Fruit fly (Drosophila melanogaster): Measurements from ENCODE around the gene CG32266.

The CG32266 gene

DNA sequence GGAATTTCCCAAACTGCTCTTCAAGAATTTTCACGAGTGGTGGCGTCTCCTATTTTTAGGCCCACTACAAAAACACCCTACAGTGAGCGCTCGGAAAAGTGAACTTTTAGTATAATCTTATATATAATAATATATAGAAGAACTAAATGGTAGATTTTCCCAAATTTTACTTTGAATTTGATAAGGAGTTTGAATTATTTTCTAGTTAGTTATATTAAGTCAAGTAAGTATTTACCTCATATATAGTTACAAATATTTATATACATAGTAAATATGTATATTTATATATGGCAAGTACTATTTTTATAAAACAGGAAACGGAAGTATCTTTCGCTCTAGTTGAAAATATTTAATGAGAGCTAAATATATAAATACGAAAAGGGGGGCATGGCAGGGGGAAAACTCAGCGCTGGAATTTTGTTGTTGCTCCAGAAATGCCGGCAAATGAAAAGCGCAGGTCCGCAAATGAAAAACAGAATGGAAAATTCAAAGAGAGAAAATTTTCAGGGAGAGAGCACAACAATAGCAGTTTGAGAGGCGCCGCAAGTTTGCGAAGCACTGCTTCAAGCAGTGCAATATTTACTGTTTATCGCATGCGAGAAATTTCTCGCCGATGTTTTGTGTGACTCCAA is 1.7 kb upstream of the CG32266 start (continued):
- TF ChIP-seq CG1233 (GFP tag; optimal IDR thresholded peaks at IDR 0.05) (no peak), HLHmδ (GFP tag; optimal IDR thresholded peaks at IDR 0.05) (no peak), CG13123 (GFP tag; optimal IDR thresholded peaks at IDR 0.05) (no peak), inv (GFP tag; IDR thresholded peaks at IDR 0.05; ENCODE audit: partially characterized antibody) (peak; percentile 36; the same call in 1 of the 2 replicates), row (GFP tag; IDR thresholded peaks at IDR 0.05) (peak; percentile 38; the same call in 2 of the 3 replicates), HLH54F (GFP tag; optimal IDR thresholded peaks at IDR 0.05) (no peak), Xrp1 (GFP tag; IDR thresholded peaks at IDR 0.05) (peak; percentile 9; the same call in 1 of the 2 replicates), Atf6 (GFP tag; IDR thresholded peaks at IDR 0.05) (no peak), CG7357 (GFP tag; IDR thresholded peaks at IDR 0.05) (no peak), CG5180 (GFP tag; optimal IDR thresholded peaks at IDR 0.05) (no peak), Blimp-1 (GFP tag; optimal IDR thresholded peaks at IDR 0.05) (peak; percentile 51), zen (tag; optimal IDR thresholded peaks at IDR 0.05) (no peak), CG13287 (GFP tag; IDR thresholded peaks at IDR 0.05; ENCODE audit: partially characterized antibody) (peak; percentile 54; the same call in 1 of the 2 replicates), CG3163 (GFP tag; optimal IDR thresholded peaks at IDR 0.05) (peak; percentile 64), Fer2 (tag; optimal IDR thresholded peaks at IDR 0.05) (no peak), CG8290 (GFP tag; optimal IDR thresholded peaks at IDR 0.05) (peak; percentile 51), CG8290 (tag; optimal IDR thresholded peaks at IDR 0.05) (peak in 1 of 2 experiments; percentile 73), CG1603 (tag; optimal IDR thresholded peaks at IDR 0.05) (peak; percentile 31), CG6254 (GFP tag; optimal IDR thresholded peaks at IDR 0.05) (peak; percentile 21), ken (GFP tag; IDR thresholded peaks at IDR 0.05) (no peak), unc-4 (GFP tag; IDR thresholded peaks at IDR 0.05; ENCODE audit: partially characterized antibody) (peak; percentile 54), CG8478 (optimal IDR thresholded peaks at IDR 0.05) (no peak), h (optimal IDR thresholded peaks at IDR 0.05) (no peak), corto (GFP tag; optimal IDR thresholded peaks at IDR 0.05) (no peak), CG10654 (GFP tag; optimal IDR thresholded peaks at IDR 0.05) (no peak), CG10274 (GFP tag; optimal IDR thresholded peaks at IDR 0.05) (no peak), CG15601 (tag; optimal IDR thresholded peaks at IDR 0.05) (peak; percentile 38), Nf-YB (GFP tag; optimal IDR thresholded peaks at IDR 0.05) (peak; percentile 32), Sox100B (GFP tag; optimal IDR thresholded peaks at IDR 0.05) (peak; percentile 48), CG15514 (GFP tag; optimal IDR thresholded peaks at IDR 0.05) (no peak), ara (GFP tag; IDR thresholded peaks at IDR 0.05) (no peak), CG5953 (GFP tag; IDR thresholded peaks at IDR 0.05) (no peak), Camta (GFP tag; optimal IDR thresholded peaks at IDR 0.05) (no peak), NC2α (GFP tag; optimal IDR thresholded peaks at IDR 0.05) (no peak), Lhr (GFP tag; optimal IDR thresholded peaks at IDR 0.05) (no peak), CG31224 (GFP tag; IDR thresholded peaks at IDR 0.05) (no peak), CG30020 (tag; optimal IDR thresholded peaks at IDR 0.05) (no peak), CG1529 (GFP tag; optimal IDR thresholded peaks at IDR 0.05) (no peak), CG5245 (GFP tag; optimal IDR thresholded peaks at IDR 0.05) (no peak), kni (GFP tag; optimal IDR thresholded peaks at IDR 0.05) (no peak), ems (GFP tag; optimal IDR thresholded peaks at IDR 0.05) (no peak), sc (optimal IDR thresholded peaks at IDR 0.05) (no peak), sc (GFP tag; optimal IDR thresholded peaks at IDR 0.05) (no peak), CG12769 (tag; optimal IDR thresholded peaks at IDR 0.05) (peak; percentile 49), CG34224 (GFP tag; IDR thresholded peaks at IDR 0.05; ENCODE audit: partially characterized antibody) (peak; percentile 66), Dek (tag; optimal IDR thresholded peaks at IDR 0.05) (no peak), CG2120 (GFP tag; optimal IDR thresholded peaks at IDR 0.05) (no peak), hbn (GFP tag; IDR thresholded peaks at IDR 0.05; ENCODE audit: partially characterized antibody) (peak; percentile 22; the same call in 1 of the 2 replicates), odd (GFP tag; optimal IDR thresholded peaks at IDR 0.05) (peak; percentile 67), ind (GFP tag; optimal IDR thresholded peaks at IDR 0.05) (no peak), psq (GFP tag; optimal IDR thresholded peaks at IDR 0.05) (no peak)

Data from whole organism, embryonic.